Fruit fly (Drosophila melanogaster) whole organism, wandering third instar larva: ENCODE measurements around the gene Tfb5.
A peak's percentile ranks its signal among the peaks of the same experiment; 100 is the strongest.

Experiments
- Abd-B ChIP-seq: fragments of >200 bp; optimal IDR thresholded peaks from 2 replicates; lab custom pipeline; 2017; ENCODE audit warnings: missing biosample characterization, missing genetic modification characterization
- CG32264 ChIP-seq: fragments of 200-800 bp; sonication (Bioruptor generic); optimal IDR thresholded peaks from 2 replicates; lab custom pipeline; 2016; ENCODE audit warnings: missing biosample characterization, missing genetic modification characterization
- CG9705 ChIP-seq: fragments of 200-800 bp; sonication (Bioruptor generic); optimal IDR thresholded peaks from 2 replicates; lab custom pipeline; 2018; ENCODE audit warnings: missing biosample characterization, mild to moderate bottlenecking, missing genetic modification characterization
- CrebA ChIP-seq: fragments of 200-800 bp; sonication (Bioruptor generic); optimal IDR thresholded peaks from 2 replicates; lab custom pipeline; 2016; ENCODE audit warnings: missing biosample characterization, mild to moderate bottlenecking, missing genetic modification characterization, borderline replicate concordance
- Dfd ChIP-seq: fragments of >200 bp; optimal IDR thresholded peaks from 2 replicates; lab custom pipeline; 2017; ENCODE audit warnings: missing biosample characterization, missing genetic modification characterization
- Dif ChIP-seq: fragments of 200-275, 200-300 bp; sonication (Bioruptor generic); optimal IDR thresholded peaks from 2 replicates; lab custom pipeline; 2018; ENCODE audit warnings: missing biosample characterization, missing genetic modification characterization; ENCODE audit not compliant: partially characterized antibody
- GATAd ChIP-seq: sonication (Bioruptor generic); optimal IDR thresholded peaks from 2 replicates; lab custom pipeline; 2016; ENCODE audit warnings: missing biosample characterization, missing genetic modification characterization
- HLH106 ChIP-seq: fragments of 200-800 bp; optimal IDR thresholded peaks from 3 replicates; lab custom pipeline; 2019; ENCODE audit warnings: missing biosample characterization, mild to moderate bottlenecking, missing genetic modification characterization, moderate library complexity
- Hnf4 ChIP-seq: fragments of 200-800 bp; sonication (Bioruptor generic); optimal IDR thresholded peaks from 2 replicates; lab custom pipeline; 2016; ENCODE audit warnings: missing biosample characterization, mild to moderate bottlenecking, missing genetic modification characterization
- Hr78 ChIP-seq: fragments of >200 bp; optimal IDR thresholded peaks from 2 replicates; lab custom pipeline; 2017; ENCODE audit warnings: missing biosample characterization, missing genetic modification characterization
- Hr83 ChIP-seq: fragments of 200-300 bp; sonication (Bioruptor generic); optimal IDR thresholded peaks from 2 replicates; lab custom pipeline; 2016; ENCODE audit warnings: missing biosample characterization, mild to moderate bottlenecking, missing genetic modification characterization, moderate library complexity; ENCODE audit not compliant: poor library complexity, severe bottlenecking
- Jra ChIP-seq: sonication (Bioruptor generic); optimal IDR thresholded peaks from 2 replicates; lab custom pipeline; 2016; ENCODE audit warnings: missing biosample characterization, missing genetic modification characterization
- Mio ChIP-seq: sonication (Bioruptor generic); optimal IDR thresholded peaks from 2 replicates; lab custom pipeline; 2016; ENCODE audit warnings: missing biosample characterization, missing genetic modification characterization
- Myc ChIP-seq: fragments of >200 bp; optimal IDR thresholded peaks from 2 replicates; lab custom pipeline; 2017
- N ChIP-seq: fragments of >200 bp; optimal IDR thresholded peaks from 2 replicates; lab custom pipeline; 2018; ENCODE audit warnings: missing biosample characterization, missing external identifiers, missing genetic modification characterization
- OdsH ChIP-seq: fragments of 200-800 bp; sonication (Bioruptor generic); optimal IDR thresholded peaks from 2 replicates; lab custom pipeline; 2016; ENCODE audit warnings: missing biosample characterization, mild to moderate bottlenecking, missing genetic modification characterization
- Rel ChIP-seq, 2 experiments: fragments of 200-800 bp; sonication (Bioruptor generic) in 1 of 2; optimal IDR thresholded peaks; 2 replicates in 1 of 2; 3 replicates in 1 of 2; lab custom pipeline; 2016 to 2019; ENCODE audit warnings: mild to moderate bottlenecking in 2 of 2, missing biosample characterization in 2 of 2, missing genetic modification characterization in 2 of 2, moderate library complexity in 1 of 2
- Sp1 ChIP-seq: fragments of 200-800 bp; sonication (Bioruptor generic); optimal IDR thresholded peaks from 3 replicates; lab custom pipeline; 2019; ENCODE audit warnings: missing biosample characterization, mild to moderate bottlenecking, missing genetic modification characterization, moderate library complexity
- Vsx2 ChIP-seq: fragments of 200-300, 225-300 bp; sonication (Bioruptor generic); optimal IDR thresholded peaks from 2 replicates; lab custom pipeline; 2018; ENCODE audit warnings: missing biosample characterization, missing genetic modification characterization; ENCODE audit not compliant: partially characterized antibody
- br ChIP-seq: fragments of 200-800 bp; sonication (Bioruptor generic); optimal IDR thresholded peaks from 2 replicates; lab custom pipeline; 2016; ENCODE audit warnings: missing biosample characterization, missing genetic modification characterization
- brk ChIP-seq: fragments of 200-800 bp; sonication (Bioruptor generic); optimal IDR thresholded peaks from 2 replicates; lab custom pipeline; 2016; ENCODE audit warnings: missing biosample characterization, mild to moderate bottlenecking, missing genetic modification characterization
- dl ChIP-seq, 2 experiments: fragments of 175-275, 200-275 bp in 1 of 2; fragments of 200-275 bp in 1 of 2; sonication (Bioruptor generic); optimal IDR thresholded peaks; lab custom pipeline; 2018; ENCODE audit warnings: mild to moderate bottlenecking in 2 of 2, missing biosample characterization in 2 of 2, missing genetic modification characterization in 2 of 2, moderate library complexity in 2 of 2; ENCODE audit not compliant: partially characterized antibody in 2 of 2, insufficient read depth in 1 of 2
- dmrt93B ChIP-seq: fragments of 200-800 bp; sonication (Bioruptor generic); optimal IDR thresholded peaks from 2 replicates; lab custom pipeline; 2018; ENCODE audit warnings: missing biosample characterization, mild to moderate bottlenecking, missing genetic modification characterization
- dsf ChIP-seq: sonication (Bioruptor generic); optimal IDR thresholded peaks from 2 replicates; lab custom pipeline; 2016; ENCODE audit warnings: missing biosample characterization, missing genetic modification characterization, borderline replicate concordance
- ey ChIP-seq: fragments of 200-800 bp; sonication (Bioruptor generic); optimal IDR thresholded peaks from 2 replicates; lab custom pipeline; 2016; ENCODE audit warnings: missing biosample characterization, missing genetic modification characterization
- foxo ChIP-seq, 2 experiments: fragments of 200-800 bp; sonication (Bioruptor generic); optimal IDR thresholded peaks; 2 replicates in 1 of 2; 3 replicates in 1 of 2; lab custom pipeline; 2016 to 2017; ENCODE audit warnings: missing biosample characterization in 2 of 2, missing genetic modification characterization in 2 of 2
- fru ChIP-seq: fragments of 200-800 bp; sonication (Bioruptor generic); optimal IDR thresholded peaks from 3 replicates; lab custom pipeline; 2016; ENCODE audit warnings: missing biosample characterization, mild to moderate bottlenecking, missing genetic modification characterization
- h ChIP-seq: fragments of 200-800 bp; sonication (Bioruptor generic); optimal IDR thresholded peaks from 3 replicates; lab custom pipeline; 2016; ENCODE audit warnings: missing biosample characterization, mild to moderate bottlenecking, missing genetic modification characterization
- jim ChIP-seq: fragments of 175-275, 200-325 bp; sonication (Bioruptor generic); optimal IDR thresholded peaks from 2 replicates; lab custom pipeline; 2016; ENCODE audit warnings: missing biosample characterization, mild to moderate bottlenecking, missing genetic modification characterization
- lola ChIP-seq: fragments of >200 bp; optimal IDR thresholded peaks from 2 replicates; lab custom pipeline; 2017; ENCODE audit warnings: missing biosample characterization, missing genetic modification characterization
- pan ChIP-seq: fragments of >200 bp; optimal IDR thresholded peaks from 2 replicates; lab custom pipeline; 2017
- psq ChIP-seq: fragments of 200-800 bp; sonication (Bioruptor generic); optimal IDR thresholded peaks from 3 replicates; lab custom pipeline; 2017; ENCODE audit warnings: missing biosample characterization, mild to moderate bottlenecking, missing genetic modification characterization, moderate library complexity
- rgr ChIP-seq: fragments of 200-800 bp; sonication (Bioruptor generic); optimal IDR thresholded peaks from 3 replicates; lab custom pipeline; 2016; ENCODE audit warnings: missing biosample characterization, mild to moderate bottlenecking, missing genetic modification characterization
- sage ChIP-seq: fragments of 200-800 bp; sonication (Bioruptor generic); optimal IDR thresholded peaks from 2 replicates; lab custom pipeline; 2016; ENCODE audit warnings: missing biosample characterization, mild to moderate bottlenecking, missing genetic modification characterization
- sv ChIP-seq: fragments of 200-800 bp; sonication (Bioruptor generic); optimal IDR thresholded peaks from 3 replicates; lab custom pipeline; 2016; ENCODE audit warnings: missing biosample characterization, missing genetic modification characterization
- tai ChIP-seq: sonication (Bioruptor generic); optimal IDR thresholded peaks from 2 replicates; lab custom pipeline; 2016; ENCODE audit warnings: missing biosample characterization, missing genetic modification characterization
- usp ChIP-seq: fragments of >200 bp; optimal IDR thresholded peaks from 2 replicates; lab custom pipeline; 2017; ENCODE audit warnings: missing biosample characterization, missing genetic modification characterization
- woc ChIP-seq: sonication (Bioruptor generic); optimal IDR thresholded peaks from 2 replicates; lab custom pipeline; 2016; ENCODE audit warnings: missing biosample characterization, mild to moderate bottlenecking, missing genetic modification characterization

Gene Tfb5

dm6 chr2L:4976988-4977551 is 33.6 kb downstream of the Tfb5 start, which contains the start of the genes Gmd and CG3792:
Gmd (minus strand) TSS chr2L:4977023.
CG3792 (plus strand) TSS chr2L:4977312.
- TF ChIP-seq Sp1 (GFP tag; lab: Kevin White, UChicago) (peak; percentile 88), Rel (GFP tag; optimal IDR thresholded peaks at IDR 0.05; lab: Kevin White, UChicago) (no peak), Rel (tag; optimal IDR thresholded peaks at IDR 0.05; lab: Kevin White, UChicago) (peak; percentile 81), N (GFP tag; lab: Kevin White, UChicago) (no peak), CG32264 (GFP tag; lab: Kevin White, UChicago) (peak; percentile 80), Hr83 (GFP tag; lab: Kevin White, UChicago) (no peak), sv (peak; percentile 97), woc (GFP tag; lab: Kevin White, UChicago) (peak; percentile 96), foxo (GFP tag; optimal IDR thresholded peaks at IDR 0.05; lab: Kevin White, UChicago) (peak; percentile 68 to 97), Vsx2 (GFP tag; lab: Kevin White, UChicago) (no peak), lola (GFP tag; lab: Kevin White, UChicago) (no peak), psq (GFP tag; lab: Kevin White, UChicago) (peak; percentile 90), tai (GFP tag; lab: Kevin White, UChicago) (no peak), fru (GFP tag; lab: Kevin White, UChicago) (peak; percentile 96), ey (GFP tag; lab: Kevin White, UChicago) (peak; percentile 92), HLH106 (tag; lab: Kevin White, UChicago) (peak; percentile 95), sage (GFP tag; lab: Kevin White, UChicago) (no peak), br (peak; percentile 93), Abd-B (GFP tag; lab: Kevin White, UChicago) (no peak), dsf (GFP tag; lab: Kevin White, UChicago) (peak; percentile 84), OdsH (peak; percentile 92), Dif (no peak), CG9705 (peak; percentile 92), Jra (GFP tag; lab: Kevin White, UChicago) (peak; percentile 95), dmrt93B (GFP tag; lab: Kevin White, UChicago) (no peak), Hnf4 (GFP tag; lab: Kevin White, UChicago) (no peak), Myc (peak; percentile 29), usp (GFP tag; lab: Kevin White, UChicago) (no peak), CrebA (no peak), rgr (GFP tag; lab: Kevin White, UChicago) (peak; percentile 96), dl (GFP tag; optimal IDR thresholded peaks at IDR 0.05; lab: Kevin White, UChicago; ENCODE audit: insufficient read depth in 1 of 2, partially characterized antibody in 2 of 2) (no peak), Dfd (GFP tag; lab: Kevin White, UChicago) (no peak), GATAd (GFP tag; lab: Kevin White, UChicago) (no peak), brk (GFP tag; lab: Kevin White, UChicago) (no peak), Hr78 (GFP tag; lab: Kevin White, UChicago) (no peak), h (peak; percentile 97), Mio (GFP tag; lab: Kevin White, UChicago) (peak; percentile 68), jim (GFP tag; lab: Kevin White, UChicago) (no peak), pan (no peak)

dm6 chr2L:4973731-4974415 is 36.8 kb downstream of the Tfb5 start, which contains the start of gene mRpL28:
mRpL28 (plus strand) TSS chr2L:4973976.
- TF ChIP-seq Hr83 (GFP tag; lab: Kevin White, UChicago) (peak; percentile 16), foxo (GFP tag; optimal IDR thresholded peaks at IDR 0.05; lab: Kevin White, UChicago) (no peak), psq (GFP tag; lab: Kevin White, UChicago) (peak; percentile 2), Rel (GFP tag; optimal IDR thresholded peaks at IDR 0.05; lab: Kevin White, UChicago) (no peak), Rel (tag; optimal IDR thresholded peaks at IDR 0.05; lab: Kevin White, UChicago) (peak; percentile 88), ey (GFP tag; lab: Kevin White, UChicago) (peak; percentile 26), Jra (GFP tag; lab: Kevin White, UChicago) (no peak), CrebA (no peak), HLH106 (tag; lab: Kevin White, UChicago) (peak; percentile 15), sage (GFP tag; lab: Kevin White, UChicago) (no peak), brk (GFP tag; lab: Kevin White, UChicago) (no peak)
